Fruit fly (Drosophila melanogaster): ENCODE measurements around the gene chas.

Gene chas

DNA sequence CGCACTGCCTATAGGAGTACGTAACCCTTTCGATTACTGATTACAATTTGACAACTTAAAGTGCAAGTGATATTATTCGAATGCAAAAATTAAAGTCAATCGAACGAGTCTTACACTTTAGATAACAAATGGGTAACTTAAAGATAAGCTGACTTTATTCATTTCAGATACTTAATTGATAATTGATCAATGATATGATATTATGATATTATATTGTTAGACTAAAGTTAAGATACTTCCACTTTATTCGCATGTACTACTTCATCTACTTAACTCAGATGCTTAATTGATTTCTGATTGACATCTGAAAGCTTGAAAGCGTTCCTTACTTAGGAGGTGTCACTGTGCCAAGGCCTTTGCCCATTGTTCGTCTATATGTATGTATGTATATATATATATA is 12.4 kb downstream of the chas start:
- TF ChIP-seq nom (GFP tag; optimal IDR thresholded peaks at IDR 0.05): peak; percentile 0
- TF ChIP-seq dmrt99B (tag; optimal IDR thresholded peaks at IDR 0.05): peak; percentile 16
- peak; percentile 37; the same call in 1 of the 2 replicates for TF ChIP-seq Drgx (GFP tag; IDR thresholded peaks at IDR 0.05)
- TF ChIP-seq knrl (GFP tag; IDR thresholded peaks at IDR 0.05; ENCODE audit: partially characterized antibody): no peak
- peak; percentile 14 for TF ChIP-seq grau (tag; optimal IDR thresholded peaks at IDR 0.05)
- no peak for TF ChIP-seq cad (GFP tag; optimal IDR thresholded peaks at IDR 0.05)
- peak; percentile 31 for TF ChIP-seq Sox100B (GFP tag; optimal IDR thresholded peaks at IDR 0.05)
- peak; percentile 18 for TF ChIP-seq CG11504 (tag; optimal IDR thresholded peaks at IDR 0.05)
- TF ChIP-seq gce (GFP tag; IDR thresholded peaks at IDR 0.05): no peak
- TF ChIP-seq CG2678 (tag; optimal IDR thresholded peaks at IDR 0.05): no peak

dm6 chrX:17683506-17683858 is 15.0 kb downstream of the chas start:
- TF ChIP-seq CG9727 (GFP tag; optimal IDR thresholded peaks at IDR 0.05) (peak; percentile 14), Ptx1 (GFP tag; IDR thresholded peaks at IDR 0.05) (no peak), CG17328 (GFP tag; IDR thresholded peaks at IDR 0.05) (no peak), pfk (GFP tag; optimal IDR thresholded peaks at IDR 0.05) (no peak), cwo (GFP tag; optimal IDR thresholded peaks at IDR 0.05) (no peak), Sry-β (GFP tag; optimal IDR thresholded peaks at IDR 0.05) (peak; percentile 50), hb (GFP tag; IDR thresholded peaks at IDR 0.05; ENCODE audit: partially characterized antibody) (no peak), Dek (tag; optimal IDR thresholded peaks at IDR 0.05) (no peak), CG7963 (GFP tag; IDR thresholded peaks at IDR 0.05; ENCODE audit: partially characterized antibody) (no peak), CG8944 (GFP tag; optimal IDR thresholded peaks at IDR 0.05) (no peak), knrl (GFP tag; IDR thresholded peaks at IDR 0.05; ENCODE audit: partially characterized antibody) (no peak), Hr3 (GFP tag; optimal IDR thresholded peaks at IDR 0.05) (no peak), CG4617 (GFP tag; optimal IDR thresholded peaks at IDR 0.05; ENCODE audit: borderline replicate concordance) (no peak), CG32772 (GFP tag; IDR thresholded peaks at IDR 0.05) (no peak), rib (GFP tag; IDR thresholded peaks at IDR 0.05) (no peak), jumu (GFP tag; optimal IDR thresholded peaks at IDR 0.05) (no peak), Antp (GFP tag; optimal IDR thresholded peaks at IDR 0.05) (no peak), fd102C (GFP tag; optimal IDR thresholded peaks at IDR 0.05) (no peak), da (GFP tag; optimal IDR thresholded peaks at IDR 0.05) (no peak), CG6689 (GFP tag; IDR thresholded peaks at IDR 0.05) (no peak), twi (tag; optimal IDR thresholded peaks at IDR 0.05) (no peak), Med (GFP tag) (peak; percentile 8), bab2 (GFP tag; optimal IDR thresholded peaks at IDR 0.05) (no peak), HLHmδ (GFP tag; optimal IDR thresholded peaks at IDR 0.05) (no peak), oc (tag; optimal IDR thresholded peaks at IDR 0.05) (no peak), ttk (GFP tag; IDR thresholded peaks at IDR 0.05) (no peak), CG1603 (tag; optimal IDR thresholded peaks at IDR 0.05) (peak; percentile 28), Abd-B (GFP tag; optimal IDR thresholded peaks at IDR 0.05) (no peak), br (optimal IDR thresholded peaks at IDR 0.05) (no peak), CG15514 (GFP tag; optimal IDR thresholded peaks at IDR 0.05) (no peak), Rfx (GFP tag; IDR thresholded peaks at IDR 0.05) (peak; percentile 4; the same call in 1 of the 2 replicates), Vsx1 (GFP tag; optimal IDR thresholded peaks at IDR 0.05) (no peak), maf-S (GFP tag; optimal IDR thresholded peaks at IDR 0.05) (no peak), CG2875 (GFP tag; optimal IDR thresholded peaks at IDR 0.05) (no peak), gcm2 (GFP tag; optimal IDR thresholded peaks at IDR 0.05) (no peak), bigmax (GFP tag; optimal IDR thresholded peaks at IDR 0.05) (no peak), CG4328 (GFP tag; optimal IDR thresholded peaks at IDR 0.05) (no peak), CG17912 (GFP tag; optimal IDR thresholded peaks at IDR 0.05) (no peak), gem (tag; optimal IDR thresholded peaks at IDR 0.05) (no peak), HHEX (GFP tag; optimal IDR thresholded peaks at IDR 0.05) (no peak), CG15011 (GFP tag; optimal IDR thresholded peaks at IDR 0.05) (no peak)

All from whole organism, embryonic.